Fruit fly (Drosophila melanogaster) whole organism, embryonic: ENCODE measurements around the gene Ppm1.

ENCODE experiments used
- Aef1 ChIP-seq: fragments of 200-800 bp; sonication (Bioruptor generic); IDR thresholded peaks from 3 replicates; pipeline ENCODE4 v1.3.6; 2022; ENCODE audit warnings: missing biosample characterization, missing genetic modification characterization
- Antp ChIP-seq: fragments of 200-800 bp; sonication (Bioruptor generic); optimal IDR thresholded peaks from 3 replicates; lab custom pipeline; 2016; ENCODE audit warnings: missing biosample characterization, missing genetic modification characterization
- B-H1 ChIP-seq: fragments of 200-800 bp; sonication (Bioruptor generic); IDR thresholded peaks from 3 replicates; pipeline ENCODE4 v1.3.6; 2022; ENCODE audit warnings: missing biosample characterization, missing genetic modification characterization
- Bdp1 ChIP-seq: fragments of 200-800 bp; sonication (Bioruptor generic); optimal IDR thresholded peaks from 3 replicates; lab custom pipeline; 2016; ENCODE audit warnings: missing biosample characterization, missing genetic modification characterization
- CG10147 ChIP-seq: fragments of 200-800 bp; sonication (Bioruptor generic); optimal IDR thresholded peaks from 2 replicates; lab custom pipeline; 2019; ENCODE audit warnings: missing biosample characterization, mild to moderate bottlenecking, missing genetic modification characterization, moderate library complexity
- CG10543 ChIP-seq: fragments of 200-800 bp; sonication (Bioruptor generic); optimal IDR thresholded peaks from 3 replicates; lab custom pipeline; 2017; ENCODE audit warnings: missing biosample characterization, mild to moderate bottlenecking, missing genetic modification characterization, moderate library complexity
- CG10565 ChIP-seq: fragments of 200-800 bp; sonication (Bioruptor generic); optimal IDR thresholded peaks from 3 replicates; lab custom pipeline; 2016; ENCODE audit warnings: missing biosample characterization, mild to moderate bottlenecking, missing genetic modification characterization
- CG11247 ChIP-seq: fragments of 200-800 bp; sonication (Bioruptor generic); IDR thresholded peaks from 2 replicates; pipeline ENCODE4 v1.3.6; 2022; ENCODE audit warnings: missing biosample characterization, missing genetic modification characterization
- CG11398 ChIP-seq: fragments of 200-800 bp; sonication (Bioruptor generic); optimal IDR thresholded peaks from 2 replicates; lab custom pipeline; 2016; ENCODE audit warnings: missing biosample characterization, missing genetic modification characterization
- CG11504 ChIP-seq: fragments of 200-800 bp; sonication (Bioruptor generic); optimal IDR thresholded peaks from 3 replicates; lab custom pipeline; 2019; ENCODE audit warnings: missing biosample characterization, mild to moderate bottlenecking, missing genetic modification characterization, moderate library complexity
- CG12769 ChIP-seq: fragments of 200-800 bp; sonication (Bioruptor generic); optimal IDR thresholded peaks from 2 replicates; lab custom pipeline; 2019; ENCODE audit warnings: missing biosample characterization, mild to moderate bottlenecking, missing genetic modification characterization, moderate library complexity
- CG1647 ChIP-seq: fragments of 200-800 bp; sonication (Bioruptor generic); optimal IDR thresholded peaks from 3 replicates; lab custom pipeline; 2016; ENCODE audit warnings: missing biosample characterization, missing genetic modification characterization
- CG17612 ChIP-seq: fragments of 200-800 bp; sonication (Bioruptor generic); IDR thresholded peaks from 2 replicates; pipeline ENCODE4 v1.3.6; 2022; ENCODE audit warnings: missing biosample characterization, missing genetic modification characterization
- CG18619 ChIP-seq: fragments of 200-800 bp; sonication (Bioruptor generic); optimal IDR thresholded peaks from 3 replicates; lab custom pipeline; 2017; ENCODE audit warnings: missing biosample characterization, mild to moderate bottlenecking, missing genetic modification characterization
- CG2116 ChIP-seq: fragments of 200-800 bp; sonication (Bioruptor generic); optimal IDR thresholded peaks from 3 replicates; lab custom pipeline; 2018; ENCODE audit warnings: missing biosample characterization, mild to moderate bottlenecking, missing genetic modification characterization
- CG2875 ChIP-seq: fragments of 200-800 bp; sonication (Bioruptor generic); optimal IDR thresholded peaks from 2 replicates; lab custom pipeline; 2017; ENCODE audit warnings: missing biosample characterization, mild to moderate bottlenecking, missing genetic modification characterization, missing genetic modification reagents
- CG8478 ChIP-seq: fragments of >200 bp; optimal IDR thresholded peaks from 2 replicates; lab custom pipeline; 2018
- Dbx ChIP-seq: fragments of 200-800 bp; sonication (Bioruptor generic); IDR thresholded peaks from 3 replicates; pipeline ENCODE4 v1.3.6; 2022; ENCODE audit warnings: missing biosample characterization, missing genetic modification characterization
- Dp ChIP-seq: fragments of 200-800 bp; sonication (Bioruptor generic); optimal IDR thresholded peaks from 2 replicates; lab custom pipeline; 2018; ENCODE audit warnings: missing biosample characterization, mild to moderate bottlenecking, missing genetic modification characterization, moderate library complexity
- HLH3B ChIP-seq: fragments of 200-800 bp; sonication (Bioruptor generic); IDR thresholded peaks from 2 replicates; pipeline ENCODE4 v1.3.6; 2022; ENCODE audit warnings: missing biosample characterization, missing genetic modification characterization
- HLH54F ChIP-seq: fragments of 200-800 bp; sonication (Bioruptor generic); optimal IDR thresholded peaks from 3 replicates; lab custom pipeline; 2016; ENCODE audit warnings: missing biosample characterization, missing genetic modification characterization
- Hr3 ChIP-seq: fragments of 200-800 bp; sonication (Bioruptor generic); optimal IDR thresholded peaks from 3 replicates; lab custom pipeline; 2016; ENCODE audit warnings: missing biosample characterization, missing genetic modification characterization
- Hr51 ChIP-seq, 2 experiments: fragments of 200-800 bp; sonication (Bioruptor generic); optimal IDR thresholded peaks; 2 replicates in 1 of 2; 3 replicates in 1 of 2; lab custom pipeline; 2016 to 2018; ENCODE audit warnings: missing biosample characterization in 2 of 2, missing genetic modification characterization in 2 of 2, mild to moderate bottlenecking in 1 of 2, moderate library complexity in 1 of 2
- Hr78 ChIP-seq, 2 experiments: fragments of 200-800 bp in 1 of 2; fragments of >200 bp in 1 of 2; sonication (Bioruptor generic) in 1 of 2; optimal IDR thresholded peaks; 2 replicates each; lab custom pipeline; 2017 to 2019; ENCODE audit warnings: missing biosample characterization in 2 of 2, missing genetic modification characterization in 2 of 2, mild to moderate bottlenecking in 1 of 2, moderate library complexity in 1 of 2
- Meics ChIP-seq: fragments of 200-800 bp; sonication (Bioruptor generic); optimal IDR thresholded peaks from 2 replicates; lab custom pipeline; 2017; ENCODE audit warnings: missing biosample characterization, mild to moderate bottlenecking, missing genetic modification characterization
- NC2α ChIP-seq: fragments of 200-800 bp; sonication (Bioruptor generic); optimal IDR thresholded peaks from 2 replicates; lab custom pipeline; 2016; ENCODE audit warnings: missing biosample characterization, missing genetic modification characterization
- NfI ChIP-seq: fragments of 200-800 bp; sonication (Bioruptor generic); optimal IDR thresholded peaks from 3 replicates; lab custom pipeline; 2018; ENCODE audit warnings: missing biosample characterization, mild to moderate bottlenecking, missing genetic modification characterization, moderate library complexity
- Opbp ChIP-seq: fragments of 200-800 bp; sonication (Bioruptor generic); IDR thresholded peaks from 3 replicates; pipeline ENCODE4 v1.3.6; 2022; ENCODE audit warnings: missing biosample characterization, missing genetic modification characterization; ENCODE audit not compliant: partially characterized antibody
- Xrp1 ChIP-seq: fragments of 200-800 bp; sonication (Bioruptor generic); IDR thresholded peaks from 2 replicates; pipeline ENCODE4 v1.3.6; 2022; ENCODE audit warnings: missing biosample characterization, missing genetic modification characterization
- ap ChIP-seq: fragments of 200-800 bp; sonication (Bioruptor generic); IDR thresholded peaks from 2 replicates; pipeline ENCODE4 v1.3.6; 2022; ENCODE audit warnings: missing biosample characterization, missing genetic modification characterization
- ara ChIP-seq: fragments of 200-800 bp; sonication (Bioruptor generic); IDR thresholded peaks from 2 replicates; pipeline ENCODE4 v1.3.6; 2022; ENCODE audit warnings: missing biosample characterization, missing genetic modification characterization
- croc ChIP-seq: fragments of 200-800 bp; sonication (Bioruptor generic); conservative IDR thresholded peaks from 3 replicates; pipeline ENCODE4 v1.3.6; 2022; ENCODE audit warnings: missing biosample characterization, missing genetic modification characterization
- cwo ChIP-seq: fragments of 200-800 bp; sonication (Bioruptor generic); optimal IDR thresholded peaks from 3 replicates; lab custom pipeline; 2017; ENCODE audit warnings: missing biosample characterization, missing genetic modification characterization, mild to moderate bottlenecking, moderate library complexity, missing genetic modification reagents
- gcm ChIP-seq: fragments of 200-800 bp; sonication (Bioruptor generic); optimal IDR thresholded peaks from 2 replicates; lab custom pipeline; 2019; ENCODE audit warnings: missing biosample characterization, mild to moderate bottlenecking, missing genetic modification characterization, moderate library complexity
- hb ChIP-seq: fragments of 200-800 bp; sonication (Bioruptor generic); IDR thresholded peaks from 3 replicates; pipeline ENCODE4 v1.3.6; 2022; ENCODE audit warnings: missing biosample characterization, missing genetic modification characterization; ENCODE audit not compliant: partially characterized antibody
- her ChIP-seq: fragments of 200-800 bp; sonication (Bioruptor generic); optimal IDR thresholded peaks from 2 replicates; lab custom pipeline; 2016; ENCODE audit warnings: missing biosample characterization, missing genetic modification characterization
- jumu ChIP-seq: fragments of 200-800 bp; sonication (Bioruptor generic); optimal IDR thresholded peaks from 3 replicates; lab custom pipeline; 2016; ENCODE audit warnings: missing biosample characterization, missing genetic modification characterization
- org-1 ChIP-seq: fragments of 200-800 bp; sonication (Bioruptor generic); optimal IDR thresholded peaks from 2 replicates; lab custom pipeline; 2017; ENCODE audit warnings: missing biosample characterization, missing genetic modification characterization
- phol ChIP-seq: fragments of 200-800 bp; sonication (Bioruptor generic); optimal IDR thresholded peaks from 3 replicates; lab custom pipeline; 2018; ENCODE audit warnings: missing biosample characterization, mild to moderate bottlenecking, missing genetic modification characterization, moderate library complexity
- pnt ChIP-seq: fragments of 200-800 bp; sonication (Bioruptor generic); optimal IDR thresholded peaks from 3 replicates; lab custom pipeline; 2016; ENCODE audit warnings: missing biosample characterization, missing genetic modification characterization
- prd ChIP-seq, 3 experiments: fragments of >200 bp in 2 of 3; fragments of 200-800 bp in 1 of 3; sonication (Bioruptor generic) in 1 of 3; optimal IDR thresholded peaks in 2 of 3; IDR thresholded peaks in 1 of 3; 2 replicates in 2 of 3; 3 replicates in 1 of 3; pipeline versions ENCODE4 v1.3.6 to Lab custom; 2017 to 2022; ENCODE audit warnings: missing biosample characterization in 1 of 3, missing genetic modification characterization in 1 of 3
- run ChIP-seq: fragments of 200-800 bp; sonication (Bioruptor generic); optimal IDR thresholded peaks from 3 replicates; lab custom pipeline; 2018; ENCODE audit warnings: missing biosample characterization, mild to moderate bottlenecking, missing genetic modification characterization
- scrt ChIP-seq: fragments of 200-800 bp; sonication (Bioruptor generic); optimal IDR thresholded peaks from 2 replicates; lab custom pipeline; 2018; ENCODE audit warnings: missing biosample characterization, mild to moderate bottlenecking, missing genetic modification characterization, moderate library complexity
- shn ChIP-seq: fragments of 200-800 bp; sonication (Bioruptor generic); optimal IDR thresholded peaks from 3 replicates; lab custom pipeline; 2016; ENCODE audit warnings: missing biosample characterization, missing genetic modification characterization
- tna ChIP-seq: fragments of 200-800 bp; sonication (Bioruptor generic); IDR thresholded peaks from 2 replicates; pipeline ENCODE4 v1.3.6; 2022; ENCODE audit warnings: missing biosample characterization, missing genetic modification characterization; ENCODE audit not compliant: partially characterized antibody
- vnd ChIP-seq: fragments of 200-800 bp; sonication (Bioruptor generic); IDR thresholded peaks from 3 replicates; pipeline ENCODE4 v1.3.6; 2022; ENCODE audit warnings: missing biosample characterization, missing genetic modification characterization; ENCODE audit not compliant: partially characterized antibody
- zf30C ChIP-seq: fragments of 200-800 bp; sonication (Bioruptor generic); optimal IDR thresholded peaks from 3 replicates; lab custom pipeline; 2018; ENCODE audit warnings: missing biosample characterization, mild to moderate bottlenecking, missing genetic modification characterization

Ppm1 gene

dm6 chr3L:627819-628601, 46.9 kb downstream of the Ppm1 start (continued):
- TF ChIP-seq pnt (GFP tag; lab: Kevin White, UChicago) (peak; percentile 16), B-H1 (GFP tag; lab: Robert Waterston, UW) (peak; percentile 55; the same call in 2 of the 3 replicates), CG2875 (GFP tag; lab: Kevin White, UChicago) (peak; percentile 35), Xrp1 (peak; percentile 55), ap (GFP tag; lab: Robert Waterston, UW) (0 out of 2 replicates have a peak, but pooled peaks have one; percentile 33), CG10543 (GFP tag; lab: Kevin White, UChicago) (peak; percentile 100), org-1 (GFP tag; lab: Kevin White, UChicago) (peak; percentile 24), run (tag; lab: Kevin White, UChicago) (peak; percentile 36), HLH54F (peak; percentile 60), CG17612 (0 out of 2 replicates have a peak, but pooled peaks have one; percentile 13), CG18619 (GFP tag; lab: Kevin White, UChicago) (peak; percentile 15), cwo (GFP tag; lab: Kevin White, UChicago) (peak; percentile 85), Hr78 (GFP tag; optimal IDR thresholded peaks at IDR 0.05; lab: Kevin White, UChicago) (peak in 1 of 2 experiments; percentile 83), Bdp1 (GFP tag; lab: Kevin White, UChicago) (peak; percentile 31), CG11247 (peak; percentile 48), scrt (peak; percentile 99), vnd (GFP tag; lab: Robert Waterston, UW) (no peak), shn (GFP tag; lab: Kevin White, UChicago) (peak; percentile 48), Hr3 (GFP tag; lab: Kevin White, UChicago) (no peak), CG12769 (tag; lab: Kevin White, UChicago) (peak; percentile 97), ara (GFP tag; lab: Robert Waterston, UW) (peak; percentile 33; the same call in 1 of the 2 replicates), phol (tag; lab: Kevin White, UChicago) (peak; percentile 73), tna (GFP tag; lab: Robert Waterston, UW) (0 out of 2 replicates have a peak, but pooled peaks have one; percentile 39), CG11504 (peak; percentile 25), CG10565 (no peak), zf30C (GFP tag; lab: Kevin White, UChicago) (peak; percentile 83), Hr51 (GFP tag; optimal IDR thresholded peaks at IDR 0.05; lab: Kevin White, UChicago) (peak in 1 of 2 experiments; percentile 9), CG2116 (peak; percentile 18), CG1647 (GFP tag; lab: Kevin White, UChicago) (peak; percentile 12), prd (optimal IDR thresholded peaks at IDR 0.05; lab: Kevin White, UChicago) (no peak), prd (GFP tag; IDR thresholded peaks at IDR 0.05; lab: Robert Waterston, UW) (peak; percentile 75), NfI (GFP tag; lab: Kevin White, UChicago) (peak; percentile 55), NC2α (GFP tag; lab: Kevin White, UChicago) (no peak), CG8478 (lab: Kevin White, UChicago) (peak; percentile 92), Antp (GFP tag; lab: Kevin White, UChicago) (peak; percentile 50), hb (GFP tag; lab: Robert Waterston, UW) (no peak), Dbx (peak; percentile 72), HLH3B (GFP tag; lab: Robert Waterston, UW) (peak; percentile 41; the same call in 1 of the 2 replicates), jumu (peak; percentile 36), CG11398 (GFP tag; lab: Kevin White, UChicago) (no peak), CG10147 (GFP tag; lab: Kevin White, UChicago) (peak; percentile 14), croc (GFP tag; lab: Robert Waterston, UW) (no peak), gcm (GFP tag; lab: Kevin White, UChicago) (peak; percentile 50), Aef1 (GFP tag; lab: Robert Waterston, UW) (peak; percentile 86), her (GFP tag; lab: Kevin White, UChicago) (peak; percentile 56), Opbp (GFP tag; lab: Robert Waterston, UW) (peak; percentile 14; the same call in 1 of the 3 replicates), Dp (no peak), Meics (GFP tag; lab: Kevin White, UChicago) (peak; percentile 6)
